Worm (Caenorhabditis elegans): ENCODE results near the gene daf-5.

Gene daf-5

ce11 chrII:14050506-14050905 lies 1.6 kb downstream of the daf-5 start:
- TF ChIP-seq fos-1 (tag; optimal IDR thresholded peaks at IDR 0.05) (no peak), Y116A8C.19 (tag; optimal IDR thresholded peaks at IDR 0.05; ENCODE audit: borderline replicate concordance) (no peak), tbx-2 (tag; optimal IDR thresholded peaks at IDR 0.05) (peak; percentile 66), unc-30 (tag; optimal IDR thresholded peaks at IDR 0.05) (no peak), nhr-237 (tag; optimal IDR thresholded peaks at IDR 0.05) (peak; percentile 33), egl-27 (tag; optimal IDR thresholded peaks at IDR 0.05) (no peak), unc-98 (GFP tag; IDR thresholded peaks at IDR 0.05) (no peak), jun-1 (tag; optimal IDR thresholded peaks at IDR 0.05) (peak; percentile 75), pqm-1 (tag; optimal IDR thresholded peaks at IDR 0.05) (no peak), nhr-71 (tag; optimal IDR thresholded peaks at IDR 0.05) (peak; percentile 89), lin-39 (tag; optimal IDR thresholded peaks at IDR 0.05) (no peak), nhr-85 (tag) (peak; percentile 97), lir-3 (tag; optimal IDR thresholded peaks at IDR 0.05; ENCODE audit: poor library complexity) (no peak), hpl-2 (GFP tag; optimal IDR thresholded peaks at IDR 0.05) (no peak), nhr-20 (tag; optimal IDR thresholded peaks at IDR 0.05) (peak; percentile 91), dpl-1 (GFP tag; optimal IDR thresholded peaks at IDR 0.05) (peak; percentile 41 to 56 (median 48)), pax-3 (tag; optimal IDR thresholded peaks at IDR 0.05) (no peak), nhr-28 (tag; optimal IDR thresholded peaks at IDR 0.05) (no peak), sup-37 (GFP tag; optimal IDR thresholded peaks at IDR 0.05) (no peak), lin-13 (GFP tag; optimal IDR thresholded peaks at IDR 0.05) (peak; percentile 55), mep-1 (tag; optimal IDR thresholded peaks at IDR 0.05) (peak; percentile 80), ztf-11 (tag; optimal IDR thresholded peaks at IDR 0.05) (peak in 1 of 2 experiments; percentile 4), ces-1 (GFP tag; optimal IDR thresholded peaks at IDR 0.05) (no peak), C34B4.2 (tag; optimal IDR thresholded peaks at IDR 0.05) (no peak), ceh-90 (tag; optimal IDR thresholded peaks at IDR 0.05) (no peak), nhr-12 (tag; optimal IDR thresholded peaks at IDR 0.05) (no peak), ztf-4 (tag; optimal IDR thresholded peaks at IDR 0.05) (no peak), alr-1 (tag; optimal IDR thresholded peaks at IDR 0.05; ENCODE audit: borderline replicate concordance) (no peak), efl-1 (optimal IDR thresholded peaks at IDR 0.05) (peak; percentile 55 to 62), efl-1 (GFP tag; optimal IDR thresholded peaks at IDR 0.05 in 1 of 2) (peak; percentile 59 to 96), irx-1 (tag; optimal IDR thresholded peaks at IDR 0.05) (peak; percentile 44), pag-3 (tag; optimal IDR thresholded peaks at IDR 0.05; ENCODE audit: borderline replicate concordance, insufficient read depth) (peak; percentile 66), F16B12.6 (tag; optimal IDR thresholded peaks at IDR 0.05) (peak; percentile 11), nhr-19 (GFP tag; conservative IDR thresholded peaks at IDR 0.05) (peak; percentile 80), ets-5 (GFP tag; IDR thresholded peaks at IDR 0.05) (no peak), lin-35 (GFP tag; optimal IDR thresholded peaks at IDR 0.05) (peak; percentile 43 to 79), unc-62 (GFP tag; optimal IDR thresholded peaks at IDR 0.05) (no peak), C04F5.9 (tag; optimal IDR thresholded peaks at IDR 0.05) (no peak), xbp-1 (tag; optimal IDR thresholded peaks at IDR 0.05) (peak; percentile 41), dsc-1 (tag; optimal IDR thresholded peaks at IDR 0.05) (no peak), tlp-1 (tag; optimal IDR thresholded peaks at IDR 0.05) (no peak), vab-15 (tag; optimal IDR thresholded peaks at IDR 0.05) (no peak), blmp-1 (tag; optimal IDR thresholded peaks at IDR 0.05) (peak; percentile 77), ceh-8 (GFP tag; optimal IDR thresholded peaks at IDR 0.05) (no peak), sox-4 (tag; optimal IDR thresholded peaks at IDR 0.05) (no peak), lin-14 (GFP tag; optimal IDR thresholded peaks at IDR 0.05) (peak; percentile 92), ceh-63 (GFP tag; optimal IDR thresholded peaks at IDR 0.05) (no peak), nhr-47 (tag; optimal IDR thresholded peaks at IDR 0.05) (peak; percentile 64), isw-1 (GFP tag; IDR thresholded peaks at IDR 0.05) (no peak), snpc-4 (tag; optimal IDR thresholded peaks at IDR 0.05) (peak; percentile 64), ceh-88 (GFP tag; IDR thresholded peaks at IDR 0.05) (no peak), fkh-8 (tag; optimal IDR thresholded peaks at IDR 0.05) (peak; percentile 24), unc-130 (tag; optimal IDR thresholded peaks at IDR 0.05) (peak; percentile 48), sptf-1 (tag; optimal IDR thresholded peaks at IDR 0.05) (no peak)
